Worm (Caenorhabditis elegans) whole organism, mixed stage, embryonic: Measurements from ENCODE around the gene T05A7.13.

Experiments
- M03D4.4 ChIP-seq: sonication (generic microtip); optimal IDR thresholded peaks from 2 replicates; lab custom pipeline; 2017; ENCODE audit warnings: mild to moderate bottlenecking, missing genetic modification characterization, missing compliant biosample characterization
- bed-3 ChIP-seq: fragments of 200-800 bp; sonication (Bioruptor generic); optimal IDR thresholded peaks from 3 replicates; lab custom pipeline; 2018; ENCODE audit warnings: mild to moderate bottlenecking, missing genetic modification characterization, moderate library complexity, missing compliant biosample characterization
- blmp-1 ChIP-seq: fragments of 150-350 bp; optimal IDR thresholded peaks from 2 replicates; lab custom pipeline; 2014; ENCODE audit warnings: missing biosample characterization, missing genetic modification characterization
- ceh-39 ChIP-seq: fragments of 150-350 bp; optimal IDR thresholded peaks from 2 replicates; lab custom pipeline; 2014; ENCODE audit warnings: missing biosample characterization, missing genetic modification characterization
- ceh-43 ChIP-seq: fragments of 200-800 bp; sonication (Bioruptor generic); optimal IDR thresholded peaks from 2 replicates; lab custom pipeline; 2018; ENCODE audit warnings: mild to moderate bottlenecking, missing genetic modification characterization, moderate library complexity, missing compliant biosample characterization
- ceh-83 ChIP-seq: fragments of 200-800 bp; sonication (Bioruptor generic); optimal IDR thresholded peaks from 2 replicates; lab custom pipeline; 2018; ENCODE audit warnings: mild to moderate bottlenecking, missing genetic modification characterization, missing compliant biosample characterization
- ces-1 ChIP-seq: fragments of 150-350 bp; optimal IDR thresholded peaks from 2 replicates; lab custom pipeline; 2014; ENCODE audit warnings: missing biosample characterization, missing genetic modification reagents, missing genetic modification characterization
- cnd-1 ChIP-seq: fragments of 200-800 bp; sonication (Bioruptor generic); optimal IDR thresholded peaks from 2 replicates; lab custom pipeline; 2018; ENCODE audit warnings: mild to moderate bottlenecking, missing genetic modification characterization, missing compliant biosample characterization
- drap-1 ChIP-seq: fragments of 200-800 bp; sonication (Bioruptor generic); optimal IDR thresholded peaks from 3 replicates; lab custom pipeline; 2018; ENCODE audit warnings: mild to moderate bottlenecking, missing genetic modification characterization, missing compliant biosample characterization
- elt-1 ChIP-seq: sonication (generic microtip); optimal IDR thresholded peaks from 2 replicates; lab custom pipeline; 2017; ENCODE audit warnings: missing genetic modification characterization, mild to moderate bottlenecking, missing compliant biosample characterization, antibody characterized with exemption, moderate library complexity, borderline replicate concordance; ENCODE audit not compliant: insufficient read depth
- elt-3 ChIP-seq: fragments of 150-350 bp; optimal IDR thresholded peaks from 2 replicates; lab custom pipeline; 2014; ENCODE audit warnings: missing biosample characterization, missing genetic modification characterization
- flh-1 ChIP-seq: fragments of 200-800 bp; sonication (Bioruptor generic); optimal IDR thresholded peaks from 2 replicates; lab custom pipeline; 2018; ENCODE audit warnings: mild to moderate bottlenecking, missing genetic modification characterization, moderate library complexity, missing compliant biosample characterization
- ham-2 ChIP-seq: fragments of 200-800 bp; sonication (Bioruptor generic); optimal IDR thresholded peaks from 2 replicates; lab custom pipeline; 2018; ENCODE audit warnings: mild to moderate bottlenecking, missing genetic modification characterization, missing compliant biosample characterization
- hlh-1 ChIP-seq: fragments of 150-350 bp; optimal IDR thresholded peaks from 2 replicates; lab custom pipeline; 2014; ENCODE audit warnings: missing biosample characterization, missing genetic modification reagents, missing genetic modification characterization
- lin-13 ChIP-seq: fragments of 150-350 bp; optimal IDR thresholded peaks from 2 replicates; lab custom pipeline; 2014; ENCODE audit warnings: missing biosample characterization, missing genetic modification characterization
- lin-32 ChIP-seq: fragments of 200-800 bp; sonication (Bioruptor generic); optimal IDR thresholded peaks from 2 replicates; lab custom pipeline; 2018; ENCODE audit warnings: mild to moderate bottlenecking, missing genetic modification characterization, missing compliant biosample characterization
- lsy-2 ChIP-seq: fragments of 150-350 bp; optimal IDR thresholded peaks from 2 replicates; lab custom pipeline; 2014; ENCODE audit warnings: missing biosample characterization, missing genetic modification characterization
- mab-5 ChIP-seq: fragments of 150-350 bp; optimal IDR thresholded peaks from 2 replicates; lab custom pipeline; 2014; ENCODE audit warnings: missing biosample characterization, missing genetic modification characterization
- mep-1 ChIP-seq: fragments of 150-350 bp; optimal IDR thresholded peaks from 2 replicates; lab custom pipeline; 2017; ENCODE audit warnings: missing biosample characterization, missing genetic modification reagents, missing genetic modification characterization, inconsistent platforms
- mls-2 ChIP-seq: sonication (generic microtip); optimal IDR thresholded peaks from 2 replicates; lab custom pipeline; 2016; ENCODE audit warnings: mild to moderate bottlenecking, missing genetic modification characterization, moderate library complexity, missing compliant biosample characterization
- nhr-12 ChIP-seq: fragments of 150-350 bp; optimal IDR thresholded peaks from 2 replicates; lab custom pipeline; 2014; ENCODE audit warnings: missing biosample characterization, missing genetic modification characterization
- nhr-2 ChIP-seq: fragments of 150-350 bp; optimal IDR thresholded peaks from 2 replicates; lab custom pipeline; 2014; ENCODE audit warnings: missing biosample characterization, missing genetic modification characterization
- nhr-237 ChIP-seq: fragments of 150-350 bp; optimal IDR thresholded peaks from 2 replicates; lab custom pipeline; 2014; ENCODE audit warnings: missing biosample characterization, missing genetic modification characterization
- nhr-28 ChIP-seq: fragments of 150-350 bp; optimal IDR thresholded peaks from 2 replicates; lab custom pipeline; 2014; ENCODE audit warnings: missing biosample characterization, missing genetic modification characterization
- nhr-76 ChIP-seq: sonication (generic microtip); optimal IDR thresholded peaks from 2 replicates; lab custom pipeline; 2017; ENCODE audit warnings: missing biosample characterization, missing genetic modification characterization
- pha-4 ChIP-seq: fragments of 150-350 bp; optimal IDR thresholded peaks from 2 replicates; lab custom pipeline; 2018; ENCODE audit warnings: missing biosample characterization, missing genetic modification reagents, missing genetic modification characterization
- sem-2 ChIP-seq: fragments of 200-800 bp; sonication (Bioruptor generic); optimal IDR thresholded peaks from 2 replicates; lab custom pipeline; 2018; ENCODE audit warnings: mild to moderate bottlenecking, missing genetic modification characterization, missing compliant biosample characterization
- snpc-4 ChIP-seq: fragments of 150-350 bp; optimal IDR thresholded peaks from 2 replicates; lab custom pipeline; 2014; ENCODE audit warnings: missing biosample characterization, missing genetic modification characterization
- sptf-1 ChIP-seq: sonication (generic microtip); optimal IDR thresholded peaks from 2 replicates; lab custom pipeline; 2017; ENCODE audit warnings: mild to moderate bottlenecking, missing genetic modification characterization, moderate library complexity, missing compliant biosample characterization
- tbx-8 ChIP-seq: fragments of 200-800 bp; sonication (Bioruptor generic); optimal IDR thresholded peaks from 2 replicates; lab custom pipeline; 2018; ENCODE audit warnings: mild to moderate bottlenecking, missing genetic modification characterization, moderate library complexity, missing compliant biosample characterization
- unc-120 ChIP-seq: sonication (generic microtip); optimal IDR thresholded peaks from 2 replicates; lab custom pipeline; 2017; ENCODE audit warnings: missing genetic modification characterization, missing compliant biosample characterization; ENCODE audit not compliant: poor library complexity, severe bottlenecking
- unc-39 ChIP-seq: fragments of 150-350 bp; optimal IDR thresholded peaks from 2 replicates; lab custom pipeline; 2014; ENCODE audit warnings: missing biosample characterization, missing genetic modification characterization
- unc-62 ChIP-seq: fragments of 150-350 bp; optimal IDR thresholded peaks from 2 replicates; lab custom pipeline; 2014; ENCODE audit warnings: missing biosample characterization, missing genetic modification reagents, missing genetic modification characterization
- zip-8 ChIP-seq: fragments of 150-350 bp; optimal IDR thresholded peaks from 2 replicates; lab custom pipeline; 2014; ENCODE audit warnings: missing biosample characterization, missing genetic modification characterization
- ztf-11 ChIP-seq: fragments of 150-350 bp; optimal IDR thresholded peaks from 2 replicates; lab custom pipeline; 2014; ENCODE audit warnings: missing biosample characterization, missing genetic modification characterization

T05A7.13 gene

ce11 chrII:4673242-4673641, 12.1 kb upstream of the T05A7.13 start:
- no peak for TF ChIP-seq nhr-237 (tag; lab: Kevin White, UChicago)
- TF ChIP-seq lin-13, result no peak
- TF ChIP-seq nhr-2 (tag; lab: Kevin White, UChicago), result no peak
- TF ChIP-seq sptf-1 (tag; lab: Kevin White, UChicago), result no peak
- TF ChIP-seq nhr-28, result no peak
- no peak for TF ChIP-seq flh-1
- TF ChIP-seq tbx-8 (GFP tag; lab: Kevin White, UChicago), result no peak
- no peak for TF ChIP-seq M03D4.4 (tag; lab: Kevin White, UChicago)
- no peak for TF ChIP-seq ceh-39 (tag; lab: Kevin White, UChicago)

- TF ChIP-seq nhr-28 (no peak), unc-62 (GFP tag; lab: Kevin White, UChicago) (peak; percentile 43), lin-13 (peak; percentile 30), lsy-2 (peak; percentile 3), ceh-83 (GFP tag; lab: Kevin White, UChicago) (no peak), sem-2 (GFP tag; lab: Kevin White, UChicago) (no peak), nhr-2 (tag; lab: Kevin White, UChicago) (peak; percentile 63), cnd-1 (tag; lab: Kevin White, UChicago) (peak; percentile 91), nhr-76 (tag; lab: Kevin White, UChicago) (no peak), ham-2 (GFP tag; lab: Kevin White, UChicago) (no peak), mls-2 (tag; lab: Kevin White, UChicago) (peak; percentile 60), ceh-43 (GFP tag; lab: Kevin White, UChicago) (peak; percentile 22), mep-1 (tag; lab: Kevin White, UChicago) (peak; percentile 90), elt-1 (tag; lab: Kevin White, UChicago) (no peak), snpc-4 (tag; lab: Kevin White, UChicago) (no peak), ztf-11 (peak; percentile 76), M03D4.4 (tag; lab: Kevin White, UChicago) (no peak), unc-120 (tag; lab: Kevin White, UChicago) (peak; percentile 43), flh-1 (no peak), drap-1 (GFP tag; lab: Kevin White, UChicago) (no peak), hlh-1 (tag; lab: Kevin White, UChicago) (peak; percentile 19), lin-32 (GFP tag; lab: Kevin White, UChicago) (peak; percentile 59), mab-5 (tag; lab: Kevin White, UChicago) (no peak), blmp-1 (tag; lab: Kevin White, UChicago) (no peak), zip-8 (no peak), ceh-39 (tag; lab: Kevin White, UChicago) (peak; percentile 67), sptf-1 (tag; lab: Kevin White, UChicago) (peak; percentile 65), pha-4 (tag; lab: Kevin White, UChicago) (peak; percentile 12), nhr-237 (tag; lab: Kevin White, UChicago) (no peak), unc-39 (no peak), tbx-8 (GFP tag; lab: Kevin White, UChicago) (no peak), elt-3 (tag; lab: Kevin White, UChicago) (no peak), nhr-12 (tag; lab: Kevin White, UChicago) (no peak), ces-1 (GFP tag; lab: Kevin White, UChicago) (peak; percentile 83), bed-3 (GFP tag; lab: Kevin White, UChicago) (no peak)
Measured at ce11 chrII:4672584-4673110, 11.5 kb upstream of the T05A7.13 start, which contains the start of the genes clec-140 and hmg-11. TSS of gene clec-140 (plus strand) at chrII:4673060. TSS of gene hmg-11 (plus strand) at chrII:4673085.

DNA sequence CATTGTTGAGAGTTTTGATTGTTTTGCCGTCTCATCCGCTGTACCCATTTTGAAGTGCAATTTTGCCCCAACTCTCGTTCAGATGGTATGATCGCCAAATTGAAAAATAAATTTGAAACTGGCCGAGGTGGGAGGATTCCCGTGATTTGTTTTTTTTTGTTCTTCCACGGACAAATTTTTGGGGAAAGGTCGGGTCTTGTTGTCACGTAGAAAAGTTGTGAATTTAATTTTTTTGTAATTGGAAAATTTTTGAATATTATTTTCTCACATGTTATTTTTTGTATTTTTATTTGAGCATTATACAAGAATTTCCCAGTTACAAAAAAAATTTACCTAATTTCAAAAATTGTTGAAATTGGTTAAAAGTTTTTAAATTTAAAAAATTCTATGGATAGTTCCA, 10.5 kb upstream of the T05A7.13 start, which contains the start of gene T05A7.6:
TSS of gene T05A7.6 (minus strand) at position 101 of the 400 bp plus-strand sequence.
- TF ChIP-seq ceh-83 (GFP tag; lab: Kevin White, UChicago) (no peak), mls-2 (tag; lab: Kevin White, UChicago) (no peak), tbx-8 (GFP tag; lab: Kevin White, UChicago) (no peak), hlh-1 (tag; lab: Kevin White, UChicago) (no peak), snpc-4 (tag; lab: Kevin White, UChicago) (no peak), sem-2 (GFP tag; lab: Kevin White, UChicago) (no peak), nhr-12 (tag; lab: Kevin White, UChicago) (no peak), lin-32 (GFP tag; lab: Kevin White, UChicago) (no peak), unc-62 (GFP tag; lab: Kevin White, UChicago) (no peak), ceh-39 (tag; lab: Kevin White, UChicago) (no peak), flh-1 (no peak), M03D4.4 (tag; lab: Kevin White, UChicago) (no peak), nhr-76 (tag; lab: Kevin White, UChicago) (no peak), mep-1 (tag; lab: Kevin White, UChicago) (no peak), ham-2 (GFP tag; lab: Kevin White, UChicago) (no peak), lsy-2 (no peak), bed-3 (GFP tag; lab: Kevin White, UChicago) (no peak)
- TF ChIP-seq, all 35 proteins: peak for 0
